Fruit fly (Drosophila melanogaster): ENCODE results near the gene CG4849.

Gene CG4849

DNA sequence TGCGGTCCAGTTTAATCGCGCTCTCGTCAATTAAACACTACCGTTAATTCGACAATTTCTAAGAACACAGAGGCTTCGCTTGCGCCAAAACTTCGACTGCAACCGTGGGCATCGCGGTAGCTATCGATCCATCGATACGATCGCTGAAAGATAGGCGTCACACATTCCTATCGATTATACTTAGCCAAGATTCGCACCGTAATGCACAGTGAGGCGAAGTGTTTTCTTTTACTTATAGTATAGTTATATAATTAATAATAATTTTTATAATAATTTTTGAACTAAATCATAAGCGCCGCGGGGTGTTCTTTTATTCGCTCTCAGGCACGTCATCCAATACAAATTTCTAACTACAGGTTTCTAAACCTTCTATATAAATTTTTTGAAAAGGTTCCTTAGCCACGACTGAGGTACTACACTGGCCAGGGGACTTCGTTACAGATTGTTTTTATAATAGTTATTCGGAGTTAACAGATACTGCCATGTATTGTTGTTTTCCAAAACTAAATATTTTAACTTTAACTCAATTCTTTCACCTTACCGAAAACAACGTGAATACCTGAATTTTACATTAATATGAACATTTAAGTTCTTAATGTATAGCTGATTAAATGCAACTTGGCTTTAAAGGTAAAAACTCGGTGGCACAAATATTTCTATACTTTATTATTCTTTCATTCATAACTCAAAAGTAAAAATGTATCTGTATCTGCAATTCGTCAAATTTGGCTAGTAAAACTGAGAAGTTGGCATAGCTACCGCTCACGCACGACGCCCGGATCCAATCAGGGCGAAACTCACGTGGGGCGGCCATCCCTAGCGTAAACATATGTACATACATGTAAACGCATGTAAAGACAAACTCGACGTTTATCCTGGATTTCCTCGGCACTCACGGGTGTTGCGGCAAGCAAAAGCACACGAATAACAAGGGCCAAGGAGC lies 25.2 kb upstream of the CG4849 start, which contains the start of the genes NSD and BOD1 (continued):
- no peak for TF ChIP-seq gro (GFP tag; optimal IDR thresholded peaks at IDR 0.05)
- TF ChIP-seq pfk (GFP tag; optimal IDR thresholded peaks at IDR 0.05): no peak
- no peak for TF ChIP-seq sqz (GFP tag; optimal IDR thresholded peaks at IDR 0.05)
- TF ChIP-seq CG14441 (GFP tag; IDR thresholded peaks at IDR 0.05): peak; percentile 69
- peak; percentile 77 for TF ChIP-seq CG32772 (GFP tag; IDR thresholded peaks at IDR 0.05)
- peak in 1 of 2 experiments; percentile 51 for TF ChIP-seq bsh (GFP tag; optimal IDR thresholded peaks at IDR 0.05)
- TF ChIP-seq az2 (GFP tag; optimal IDR thresholded peaks at IDR 0.05): peak; percentile 57
- no peak; the same call in 1 of the 2 replicates for TF ChIP-seq CG31441 (GFP tag; IDR thresholded peaks at IDR 0.05)
- TF ChIP-seq mam (GFP tag; optimal IDR thresholded peaks at IDR 0.05): peak; percentile 57
- no peak for TF ChIP-seq jing (GFP tag; optimal IDR thresholded peaks at IDR 0.05)
- TF ChIP-seq CG14965 (GFP tag; optimal IDR thresholded peaks at IDR 0.05; ENCODE audit: borderline replicate concordance): no peak
- TF ChIP-seq HHEX (GFP tag; optimal IDR thresholded peaks at IDR 0.05): peak; percentile 28
- TF ChIP-seq Hr51 (GFP tag; optimal IDR thresholded peaks at IDR 0.05): no peak
- TF ChIP-seq Six4 (GFP tag; optimal IDR thresholded peaks at IDR 0.05): peak; percentile 43
- peak; percentile 61 for TF ChIP-seq CG4424 (GFP tag; optimal IDR thresholded peaks at IDR 0.05)
- TF ChIP-seq slbo (GFP tag; IDR thresholded peaks at IDR 0.05): peak; percentile 92
- no peak for TF ChIP-seq CG10979 (tag; optimal IDR thresholded peaks at IDR 0.05)
- TF ChIP-seq emc (GFP tag; optimal IDR thresholded peaks at IDR 0.05): no peak
- peak; percentile 55 for TF ChIP-seq tgo (GFP tag; IDR thresholded peaks at IDR 0.05)
- no peak for TF ChIP-seq CG6854 (GFP tag; optimal IDR thresholded peaks at IDR 0.05)
- TF ChIP-seq ab (GFP tag; optimal IDR thresholded peaks at IDR 0.05): no peak
- TF ChIP-seq Atf3 (GFP tag; optimal IDR thresholded peaks at IDR 0.05): no peak
- peak; percentile 65 for TF ChIP-seq Aef1 (GFP tag; IDR thresholded peaks at IDR 0.05)
- peak; percentile 8; the same call in 1 of the 2 replicates for TF ChIP-seq crol (GFP tag; IDR thresholded peaks at IDR 0.05)
- peak; percentile 1 for TF ChIP-seq Fer1 (GFP tag; optimal IDR thresholded peaks at IDR 0.05)
- no peak for TF ChIP-seq chn (GFP tag; optimal IDR thresholded peaks at IDR 0.05)
- no peak for TF ChIP-seq CG12299 (tag; optimal IDR thresholded peaks at IDR 0.05)
- no peak for TF ChIP-seq Elba2 (GFP tag; optimal IDR thresholded peaks at IDR 0.05)
- no peak for TF ChIP-seq CG15011 (GFP tag; optimal IDR thresholded peaks at IDR 0.05)
- TF ChIP-seq Blimp-1 (GFP tag; optimal IDR thresholded peaks at IDR 0.05): no peak
- TF ChIP-seq luna (GFP tag; optimal IDR thresholded peaks at IDR 0.05): no peak
- peak; percentile 98 for TF ChIP-seq CG2116 (GFP tag; optimal IDR thresholded peaks at IDR 0.05)
- TF ChIP-seq insv (GFP tag; optimal IDR thresholded peaks at IDR 0.05): no peak
- TF ChIP-seq croc (GFP tag; conservative IDR thresholded peaks at IDR 0.05): peak; percentile 33; the same call in 2 of the 3 replicates
- TF ChIP-seq BtbVII (GFP tag; optimal IDR thresholded peaks at IDR 0.05): no peak
- TF ChIP-seq CG14014 (GFP tag; IDR thresholded peaks at IDR 0.05): peak; percentile 63; the same call in 1 of the 2 replicates
- TF ChIP-seq bbx (GFP tag; IDR thresholded peaks at IDR 0.05; ENCODE audit: partially characterized antibody): peak; percentile 98
- TF ChIP-seq Sry-β (GFP tag; optimal IDR thresholded peaks at IDR 0.05): peak; percentile 90
- no peak for TF ChIP-seq prd (optimal IDR thresholded peaks at IDR 0.05)
- TF ChIP-seq prd (GFP tag; IDR thresholded peaks at IDR 0.05): peak; percentile 78
- TF ChIP-seq MESR4 (GFP tag; optimal IDR thresholded peaks at IDR 0.05): peak; percentile 72
- peak; percentile 85 for TF ChIP-seq CG13287 (GFP tag; IDR thresholded peaks at IDR 0.05; ENCODE audit: partially characterized antibody)
- no peak for TF ChIP-seq CG2199 (GFP tag; IDR thresholded peaks at IDR 0.05)
- TF ChIP-seq ash1 (GFP tag; optimal IDR thresholded peaks at IDR 0.05): no peak
- peak; percentile 57 for TF ChIP-seq ci (GFP tag; IDR thresholded peaks at IDR 0.05)
- peak; percentile 72 for TF ChIP-seq Ptx1 (GFP tag; IDR thresholded peaks at IDR 0.05)
- peak; percentile 15 for TF ChIP-seq CG12942 (GFP tag; optimal IDR thresholded peaks at IDR 0.05)
- peak; percentile 35 for TF ChIP-seq Ets97D (GFP tag; optimal IDR thresholded peaks at IDR 0.05)
- TF ChIP-seq CG15601 (tag; optimal IDR thresholded peaks at IDR 0.05): no peak
